Fruit fly (Drosophila melanogaster) whole organism, embryonic: Measurements from ENCODE around the gene Arp10.

ENCODE experiments used
- Asciz ChIP-seq: fragments of 200-800 bp; sonication (Bioruptor generic); optimal IDR thresholded peaks from 2 replicates; lab custom pipeline; 2017; ENCODE audit warnings: missing biosample characterization, mild to moderate bottlenecking, missing genetic modification characterization, missing genetic modification reagents
- Awh ChIP-seq: fragments of 200-800 bp; sonication (Bioruptor generic); IDR thresholded peaks from 2 replicates; pipeline ENCODE4, ENCODE4 v1.3.6; 2022; ENCODE audit warnings: missing biosample characterization, missing genetic modification characterization
- CG10147 ChIP-seq: fragments of 200-800 bp; sonication (Bioruptor generic); optimal IDR thresholded peaks from 2 replicates; lab custom pipeline; 2019; ENCODE audit warnings: missing biosample characterization, mild to moderate bottlenecking, missing genetic modification characterization, moderate library complexity
- CG11456 ChIP-seq: fragments of 200-800 bp; sonication (Bioruptor generic); IDR thresholded peaks from 3 replicates; pipeline ENCODE4 v1.3.6; 2022; ENCODE audit warnings: missing biosample characterization, missing genetic modification characterization
- CG13424 ChIP-seq: fragments of 200-800 bp; sonication (Bioruptor generic); optimal IDR thresholded peaks from 2 replicates; lab custom pipeline; 2019; ENCODE audit warnings: missing biosample characterization, mild to moderate bottlenecking, missing genetic modification characterization, moderate library complexity
- CG15269 ChIP-seq: fragments of 200-800 bp; sonication (Bioruptor generic); optimal IDR thresholded peaks from 2 replicates; lab custom pipeline; 2018; ENCODE audit warnings: missing biosample characterization, mild to moderate bottlenecking, missing genetic modification characterization, moderate library complexity
- CG15514 ChIP-seq: fragments of 200-800 bp; sonication (Bioruptor generic); optimal IDR thresholded peaks from 3 replicates; lab custom pipeline; 2017; ENCODE audit warnings: missing biosample characterization, missing genetic modification characterization, mild to moderate bottlenecking, moderate library complexity, missing genetic modification reagents
- CG16815 ChIP-seq: fragments of 200-800 bp; sonication (Bioruptor generic); optimal IDR thresholded peaks from 3 replicates; lab custom pipeline; 2017; ENCODE audit warnings: missing biosample characterization, mild to moderate bottlenecking, missing genetic modification characterization
- CG16863 ChIP-seq: fragments of 200-800 bp; sonication (Bioruptor generic); optimal IDR thresholded peaks from 3 replicates; lab custom pipeline; 2016; ENCODE audit warnings: missing biosample characterization, missing genetic modification characterization
- CG17802 ChIP-seq: fragments of 200-800 bp; sonication (Bioruptor generic); optimal IDR thresholded peaks from 2 replicates; lab custom pipeline; 2018; ENCODE audit warnings: missing biosample characterization, mild to moderate bottlenecking, missing genetic modification characterization, moderate library complexity
- CG18262 ChIP-seq: fragments of 200-800 bp; optimal IDR thresholded peaks from 3 replicates; lab custom pipeline; 2019; ENCODE audit warnings: missing biosample characterization, mild to moderate bottlenecking, missing genetic modification characterization, moderate library complexity
- CG18619 ChIP-seq: fragments of 200-800 bp; sonication (Bioruptor generic); optimal IDR thresholded peaks from 3 replicates; lab custom pipeline; 2017; ENCODE audit warnings: missing biosample characterization, mild to moderate bottlenecking, missing genetic modification characterization
- CG2120 ChIP-seq: fragments of 200-800 bp; sonication (Bioruptor generic); optimal IDR thresholded peaks from 3 replicates; lab custom pipeline; 2016; ENCODE audit warnings: missing biosample characterization, missing genetic modification characterization
- CG2129 ChIP-seq: fragments of 200-800 bp; sonication (Bioruptor generic); IDR thresholded peaks from 2 replicates; pipeline ENCODE4 v1.3.6; 2022; ENCODE audit warnings: missing biosample characterization, missing genetic modification characterization; ENCODE audit not compliant: partially characterized antibody
- CG2889 ChIP-seq: fragments of 200-800 bp; sonication (Bioruptor generic); IDR thresholded peaks from 3 replicates; pipeline ENCODE4 v1.3.6; 2022; ENCODE audit warnings: missing biosample characterization, missing genetic modification characterization
- CG31365 ChIP-seq: fragments of 200-800 bp; sonication (Bioruptor generic); optimal IDR thresholded peaks from 2 replicates; lab custom pipeline; 2018; ENCODE audit warnings: missing biosample characterization, mild to moderate bottlenecking, missing genetic modification characterization
- CG32767 ChIP-seq: fragments of 200-800 bp; sonication (Bioruptor generic); IDR thresholded peaks from 2 replicates; pipeline ENCODE4 v1.3.6; 2022; ENCODE audit warnings: missing biosample characterization, missing genetic modification characterization
- CG32772 ChIP-seq: fragments of 200-800 bp; sonication (Bioruptor generic); IDR thresholded peaks from 2 replicates; pipeline ENCODE4 v1.3.6; 2022; ENCODE audit warnings: missing biosample characterization, missing genetic modification characterization
- CG4707 ChIP-seq: fragments of 200-800 bp; sonication (Bioruptor generic); optimal IDR thresholded peaks from 2 replicates; lab custom pipeline; 2018; ENCODE audit warnings: missing biosample characterization, mild to moderate bottlenecking, missing genetic modification characterization, moderate library complexity
- CG4730 ChIP-seq: fragments of 200-800 bp; sonication (Bioruptor generic); IDR thresholded peaks from 2 replicates; pipeline ENCODE4 v1.3.6; 2022; ENCODE audit warnings: missing biosample characterization, missing genetic modification characterization
- CG6791 ChIP-seq: fragments of 200-800 bp; sonication (Bioruptor generic); IDR thresholded peaks from 3 replicates; pipeline ENCODE4 v1.3.6; 2022; ENCODE audit warnings: missing biosample characterization, missing genetic modification characterization; ENCODE audit not compliant: partially characterized antibody
- CG7786 ChIP-seq: fragments of 200-800 bp; sonication (Bioruptor generic); optimal IDR thresholded peaks from 2 replicates; lab custom pipeline; 2016; ENCODE audit warnings: missing biosample characterization, missing genetic modification characterization
- CG9727 ChIP-seq: fragments of 200-800 bp; sonication (Bioruptor generic); optimal IDR thresholded peaks from 3 replicates; lab custom pipeline; 2017; ENCODE audit warnings: missing biosample characterization, mild to moderate bottlenecking, missing genetic modification characterization
- Hr3 ChIP-seq: fragments of 200-800 bp; sonication (Bioruptor generic); optimal IDR thresholded peaks from 3 replicates; lab custom pipeline; 2016; ENCODE audit warnings: missing biosample characterization, missing genetic modification characterization
- MBD-R2 ChIP-seq: fragments of 200-800 bp; sonication (Bioruptor generic); IDR thresholded peaks from 2 replicates; pipeline ENCODE4 v1.3.6; 2022; ENCODE audit warnings: missing biosample characterization, missing genetic modification characterization
- MTF-1 ChIP-seq: fragments of 200-800 bp; sonication (Bioruptor generic); optimal IDR thresholded peaks from 2 replicates; lab custom pipeline; 2018; ENCODE audit warnings: missing biosample characterization, mild to moderate bottlenecking, missing genetic modification characterization, borderline replicate concordance
- Meics ChIP-seq: fragments of 200-800 bp; sonication (Bioruptor generic); optimal IDR thresholded peaks from 2 replicates; lab custom pipeline; 2017; ENCODE audit warnings: missing biosample characterization, mild to moderate bottlenecking, missing genetic modification characterization
- Opbp ChIP-seq: fragments of 200-800 bp; sonication (Bioruptor generic); IDR thresholded peaks from 3 replicates; pipeline ENCODE4 v1.3.6; 2022; ENCODE audit warnings: missing biosample characterization, missing genetic modification characterization; ENCODE audit not compliant: partially characterized antibody
- PHDP ChIP-seq: fragments of 200-800 bp; sonication (Bioruptor generic); optimal IDR thresholded peaks from 3 replicates; lab custom pipeline; 2018; ENCODE audit warnings: missing biosample characterization, mild to moderate bottlenecking, missing genetic modification characterization, moderate library complexity
- Pdp1 ChIP-seq, 2 experiments: fragments of 200-800 bp; sonication (Bioruptor generic); optimal IDR thresholded peaks; 3 replicates each; lab custom pipeline; 2016; ENCODE audit warnings: missing biosample characterization in 2 of 2, missing genetic modification characterization in 2 of 2, mild to moderate bottlenecking in 1 of 2, moderate library complexity in 1 of 2
- Stat92E ChIP-seq, 3 experiments: fragments of >200 bp in 2 of 3; fragments of 200-800 bp in 1 of 3; sonication (Bioruptor generic) in 1 of 3; optimal IDR thresholded peaks; 2 replicates each; lab custom pipeline; 2017 to 2019; ENCODE audit warnings: missing biosample characterization in 3 of 3, missing genetic modification characterization in 3 of 3, mild to moderate bottlenecking in 1 of 3, moderate library complexity in 1 of 3
- Xrp1 ChIP-seq: fragments of 200-800 bp; sonication (Bioruptor generic); IDR thresholded peaks from 2 replicates; pipeline ENCODE4 v1.3.6; 2022; ENCODE audit warnings: missing biosample characterization, missing genetic modification characterization
- amos ChIP-seq: fragments of 200-800 bp; sonication (Bioruptor generic); IDR thresholded peaks from 2 replicates; pipeline ENCODE4 v1.3.6; 2022; ENCODE audit warnings: missing biosample characterization, missing genetic modification characterization; ENCODE audit not compliant: partially characterized antibody
- az2 ChIP-seq: fragments of 200-800 bp; sonication (Bioruptor generic); optimal IDR thresholded peaks from 3 replicates; lab custom pipeline; 2016; ENCODE audit warnings: missing biosample characterization, missing genetic modification characterization
- cato ChIP-seq: fragments of 200-800 bp; sonication (Bioruptor generic); optimal IDR thresholded peaks from 2 replicates; lab custom pipeline; 2016; ENCODE audit warnings: missing biosample characterization, missing genetic modification characterization, borderline replicate concordance
- cwo ChIP-seq: fragments of 200-800 bp; sonication (Bioruptor generic); optimal IDR thresholded peaks from 3 replicates; lab custom pipeline; 2017; ENCODE audit warnings: missing biosample characterization, missing genetic modification characterization, mild to moderate bottlenecking, moderate library complexity, missing genetic modification reagents
- dmrt11E ChIP-seq: fragments of 200-800 bp; sonication (Bioruptor generic); optimal IDR thresholded peaks from 3 replicates; lab custom pipeline; 2018; ENCODE audit warnings: missing biosample characterization, mild to moderate bottlenecking, missing genetic modification characterization, moderate library complexity
- dpn ChIP-seq, 2 experiments: fragments of 200-800 bp; sonication (Bioruptor generic); optimal IDR thresholded peaks; 3 replicates each; lab custom pipeline; 2016; ENCODE audit warnings: missing biosample characterization in 2 of 2, missing genetic modification characterization in 2 of 2
- gem ChIP-seq: fragments of 200-800 bp; sonication (Bioruptor generic); optimal IDR thresholded peaks from 2 replicates; lab custom pipeline; 2019; ENCODE audit warnings: missing biosample characterization, mild to moderate bottlenecking, missing genetic modification characterization, moderate library complexity
- inv ChIP-seq: fragments of 200-800 bp; sonication (Bioruptor generic); IDR thresholded peaks from 2 replicates; pipeline ENCODE4 v1.3.6; 2022; ENCODE audit warnings: missing biosample characterization, missing genetic modification characterization; ENCODE audit not compliant: partially characterized antibody
- lilli ChIP-seq: fragments of 200-800 bp; sonication (Bioruptor generic); optimal IDR thresholded peaks from 3 replicates; lab custom pipeline; 2016; ENCODE audit warnings: missing biosample characterization, missing genetic modification characterization
- nerfin-1 ChIP-seq: fragments of 200-800 bp; sonication (Bioruptor generic); optimal IDR thresholded peaks from 3 replicates; lab custom pipeline; 2019; ENCODE audit warnings: missing biosample characterization, mild to moderate bottlenecking, missing genetic modification characterization, moderate library complexity
- rib ChIP-seq: fragments of 200-800 bp; sonication (Bioruptor generic); IDR thresholded peaks from 2 replicates; pipeline ENCODE4 v1.3.6; 2022; ENCODE audit warnings: missing biosample characterization, missing genetic modification characterization
- trem ChIP-seq: fragments of 200-800 bp; optimal IDR thresholded peaks from 3 replicates; lab custom pipeline; 2019; ENCODE audit warnings: missing biosample characterization, mild to moderate bottlenecking, missing genetic modification characterization, moderate library complexity
- wek ChIP-seq: fragments of 200-800 bp; sonication (Bioruptor generic); optimal IDR thresholded peaks from 3 replicates; lab custom pipeline; 2018; ENCODE audit warnings: missing biosample characterization, mild to moderate bottlenecking, missing genetic modification characterization, moderate library complexity

Arp10 gene

DNA sequence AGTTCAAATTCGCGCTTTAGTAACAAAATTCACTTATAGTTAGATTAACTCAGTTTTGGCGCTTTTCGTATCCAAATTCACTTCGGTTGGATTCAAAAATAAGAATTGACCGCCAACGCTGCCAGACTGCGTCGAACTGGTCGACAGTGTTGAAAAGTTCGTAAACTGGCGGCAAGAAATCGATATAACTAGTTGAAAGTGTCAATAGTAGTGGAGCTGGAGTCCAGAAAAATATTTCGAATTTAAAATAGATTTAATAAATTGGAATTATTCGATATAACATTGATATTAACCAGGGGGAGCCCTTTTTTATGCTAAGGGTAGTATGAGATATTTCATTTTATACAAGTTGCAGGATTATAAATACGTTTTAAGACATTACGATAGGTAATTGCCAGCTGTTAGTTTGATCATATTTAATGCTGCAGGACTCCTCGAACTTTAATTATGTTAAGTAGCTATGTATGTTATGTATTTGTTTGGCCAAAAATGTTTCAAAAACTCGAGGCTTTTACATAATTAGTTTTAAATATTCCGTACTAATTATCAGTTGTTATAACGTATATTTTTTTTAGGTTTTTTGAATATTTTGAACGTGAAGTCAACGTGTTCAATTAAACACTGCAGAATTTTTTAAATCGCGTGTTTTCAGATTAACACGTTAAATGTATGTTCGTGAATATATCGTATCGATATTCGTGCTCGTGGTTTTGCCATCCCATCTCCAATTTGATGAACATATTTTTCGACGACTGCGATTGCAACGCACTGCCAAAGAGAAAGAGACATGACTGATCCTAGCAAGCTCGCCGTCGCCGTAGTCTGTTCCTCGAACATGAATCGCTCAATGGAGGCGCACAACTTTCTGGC is 18.1 kb upstream of the Arp10 start, which contains the start of the genes CG14223 and Ssu72 (continued):
- no peak for TF ChIP-seq CG16863 (GFP tag; lab: Kevin White, UChicago)
- TF ChIP-seq CG11456 (GFP tag; lab: Robert Waterston, UW): no peak
- TF ChIP-seq CG32772 (GFP tag; lab: Robert Waterston, UW): no peak
- no peak for TF ChIP-seq Asciz (GFP tag; lab: Kevin White, UChicago)
- no peak for TF ChIP-seq dmrt11E (tag; lab: Kevin White, UChicago)
- peak; percentile 72 for TF ChIP-seq inv (GFP tag; lab: Robert Waterston, UW)
- TF ChIP-seq amos: peak; percentile 87
- TF ChIP-seq CG6791 (GFP tag; lab: Robert Waterston, UW): peak; percentile 78
- no peak for TF ChIP-seq Xrp1 (GFP tag; lab: Robert Waterston, UW)
- TF ChIP-seq Awh (GFP tag; lab: Robert Waterston, UW): no peak
- no peak for TF ChIP-seq rib (GFP tag; lab: Robert Waterston, UW)
- no peak for TF ChIP-seq Hr3 (GFP tag; lab: Kevin White, UChicago)
- TF ChIP-seq CG17802 (tag; lab: Kevin White, UChicago): no peak
- peak; percentile 45 for TF ChIP-seq MBD-R2 (GFP tag; lab: Robert Waterston, UW)
- no peak for TF ChIP-seq CG32767
- TF ChIP-seq CG15269 (tag; lab: Kevin White, UChicago): no peak
- TF ChIP-seq CG2129 (GFP tag; lab: Robert Waterston, UW): peak; percentile 71
- TF ChIP-seq Opbp (GFP tag; lab: Robert Waterston, UW): peak; percentile 87

DNA sequence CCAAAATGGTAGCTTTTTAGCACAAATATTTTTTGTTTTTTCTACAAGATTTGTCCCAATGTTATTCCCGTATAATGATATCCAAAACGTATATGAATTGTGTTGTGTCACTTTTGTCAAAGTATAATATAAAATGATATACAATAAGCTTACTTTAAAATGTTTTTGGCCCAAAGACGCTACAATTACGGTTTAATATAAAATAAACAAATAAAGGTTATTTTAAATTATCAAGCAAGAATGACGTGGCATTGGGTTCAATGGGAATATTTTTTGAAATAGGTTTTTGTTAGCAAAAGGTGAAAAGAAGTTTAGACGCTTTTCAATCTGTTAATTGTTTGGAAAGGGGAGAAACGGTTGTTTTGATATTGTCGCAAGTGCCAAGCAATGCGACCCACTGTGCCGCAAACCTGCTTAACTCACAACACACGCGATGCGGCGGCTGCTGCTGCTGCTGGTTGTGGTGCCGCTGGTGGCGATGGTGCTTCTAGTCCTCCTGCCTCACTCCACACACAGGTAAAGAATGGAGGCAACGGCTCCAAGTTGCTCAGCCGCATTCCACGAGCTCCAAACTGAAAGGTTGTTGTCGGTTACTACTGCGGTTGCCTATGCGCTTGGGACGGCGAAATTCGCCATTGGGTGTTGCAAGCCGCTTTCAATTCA is 17.4 kb upstream of the Arp10 start:
- TF ChIP-seq CG13424 (tag; lab: Kevin White, UChicago) (peak; percentile 65), Pdp1 (GFP tag; optimal IDR thresholded peaks at IDR 0.05; lab: Kevin White, UChicago) (peak; percentile 14 to 21), PHDP (tag; lab: Kevin White, UChicago) (peak; percentile 46), Meics (GFP tag; lab: Kevin White, UChicago) (peak; percentile 75), az2 (peak; percentile 64), CG15514 (peak; percentile 36), Stat92E (GFP tag; optimal IDR thresholded peaks at IDR 0.05; lab: Kevin White, UChicago) (no peak), CG9727 (GFP tag; lab: Kevin White, UChicago) (peak; percentile 78), MTF-1 (GFP tag; lab: Kevin White, UChicago) (no peak), CG18262 (tag; lab: Kevin White, UChicago) (peak; percentile 82), CG2889 (GFP tag; lab: Robert Waterston, UW) (no peak), CG16815 (GFP tag; lab: Kevin White, UChicago) (peak; percentile 61), trem (tag; lab: Kevin White, UChicago) (peak; percentile 17), gem (tag; lab: Kevin White, UChicago) (peak; percentile 56), CG2120 (GFP tag; lab: Kevin White, UChicago) (peak; percentile 62), nerfin-1 (tag; lab: Kevin White, UChicago) (peak; percentile 44), CG31365 (no peak), CG4730 (0 out of 2 replicates have a peak, but pooled peaks have one; percentile 11), cato (GFP tag; lab: Kevin White, UChicago) (peak; percentile 29), lilli (GFP tag; lab: Kevin White, UChicago) (peak; percentile 51), cwo (GFP tag; lab: Kevin White, UChicago) (peak; percentile 47), CG10147 (GFP tag; lab: Kevin White, UChicago) (peak; percentile 45), CG7786 (GFP tag; lab: Kevin White, UChicago) (no peak), CG4707 (GFP tag; lab: Kevin White, UChicago) (peak; percentile 44), dpn (GFP tag; optimal IDR thresholded peaks at IDR 0.05; lab: Kevin White, UChicago) (peak; percentile 14 to 38), wek (GFP tag; lab: Kevin White, UChicago) (no peak), CG18619 (GFP tag; lab: Kevin White, UChicago) (peak; percentile 71)
